Fruit fly (Drosophila melanogaster) whole organism, wandering third instar larva: Measurements from ENCODE around the gene CG9747.

ENCODE experiments used
- Abd-B ChIP-seq: fragments of >200 bp; optimal IDR thresholded peaks from 2 replicates; lab custom pipeline; 2017; ENCODE audit warnings: missing biosample characterization, missing genetic modification characterization
- Hr78 ChIP-seq: fragments of >200 bp; optimal IDR thresholded peaks from 2 replicates; lab custom pipeline; 2017; ENCODE audit warnings: missing biosample characterization, missing genetic modification characterization
- Hr83 ChIP-seq: fragments of 200-300 bp; sonication (Bioruptor generic); optimal IDR thresholded peaks from 2 replicates; lab custom pipeline; 2016; ENCODE audit warnings: missing biosample characterization, mild to moderate bottlenecking, missing genetic modification characterization, moderate library complexity; ENCODE audit not compliant: poor library complexity, severe bottlenecking
- Vsx2 ChIP-seq: fragments of 200-300, 225-300 bp; sonication (Bioruptor generic); optimal IDR thresholded peaks from 2 replicates; lab custom pipeline; 2018; ENCODE audit warnings: missing biosample characterization, missing genetic modification characterization; ENCODE audit not compliant: partially characterized antibody
- br ChIP-seq: fragments of 200-800 bp; sonication (Bioruptor generic); optimal IDR thresholded peaks from 2 replicates; lab custom pipeline; 2016; ENCODE audit warnings: missing biosample characterization, missing genetic modification characterization
- h ChIP-seq: fragments of 200-800 bp; sonication (Bioruptor generic); optimal IDR thresholded peaks from 3 replicates; lab custom pipeline; 2016; ENCODE audit warnings: missing biosample characterization, mild to moderate bottlenecking, missing genetic modification characterization
- jim ChIP-seq: fragments of 175-275, 200-325 bp; sonication (Bioruptor generic); optimal IDR thresholded peaks from 2 replicates; lab custom pipeline; 2016; ENCODE audit warnings: missing biosample characterization, mild to moderate bottlenecking, missing genetic modification characterization
- lola ChIP-seq: fragments of >200 bp; optimal IDR thresholded peaks from 2 replicates; lab custom pipeline; 2017; ENCODE audit warnings: missing biosample characterization, missing genetic modification characterization

DNA sequence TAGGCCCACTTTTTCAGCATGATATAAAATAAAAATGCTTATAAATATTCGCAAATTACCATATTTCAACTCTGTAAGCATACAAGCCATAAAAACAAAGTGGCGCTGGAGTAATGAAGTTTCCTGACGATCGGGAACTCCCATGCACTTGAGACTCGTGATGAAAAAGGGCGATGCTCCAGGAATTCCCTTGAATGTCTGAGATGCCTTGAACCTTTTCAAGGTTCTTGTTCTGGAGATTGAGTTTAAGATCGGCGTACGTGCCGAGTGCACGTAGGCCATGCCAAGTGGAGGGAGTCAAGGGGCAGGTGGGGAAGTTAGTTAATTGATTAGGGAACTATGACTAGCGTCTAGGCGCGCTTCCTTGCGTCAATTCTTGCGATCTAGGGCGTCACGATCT lies 7.2 kb downstream of the CG9747 start:
- no peak for TF ChIP-seq Hr83 (GFP tag; lab: Kevin White, UChicago)
- no peak for TF ChIP-seq Abd-B (GFP tag; lab: Kevin White, UChicago)
- TF ChIP-seq jim (GFP tag; lab: Kevin White, UChicago): no peak
- TF ChIP-seq lola (GFP tag; lab: Kevin White, UChicago): no peak
- no peak for TF ChIP-seq Hr78 (GFP tag; lab: Kevin White, UChicago)
- no peak for TF ChIP-seq h
- no peak for TF ChIP-seq br
- no peak for TF ChIP-seq Vsx2 (GFP tag; lab: Kevin White, UChicago)
